Worm (Caenorhabditis elegans) whole organism, L1 larva: ENCODE measurements around the gene srh-270.

Experiments used
- C34B4.2 ChIP-seq: sonication (generic microtip); optimal IDR thresholded peaks from 2 replicates; lab custom pipeline; 2017; ENCODE audit warnings: mild to moderate bottlenecking, missing genetic modification characterization, missing compliant biosample characterization
- F16B12.6 ChIP-seq: fragments of 150-350 bp; optimal IDR thresholded peaks from 2 replicates; lab custom pipeline; 2014; ENCODE audit warnings: missing biosample characterization, missing genetic modification characterization
- Y116A8C.19 ChIP-seq: sonication (generic microtip); optimal IDR thresholded peaks from 2 replicates; lab custom pipeline; 2016; ENCODE audit warnings: missing compliant biosample characterization, missing genetic modification characterization, borderline replicate concordance
- ceh-63 ChIP-seq: fragments of 200-800 bp; sonication (Bioruptor generic); optimal IDR thresholded peaks from 2 replicates; lab custom pipeline; 2018; ENCODE audit warnings: mild to moderate bottlenecking, missing genetic modification characterization, missing compliant biosample characterization
- ceh-82 ChIP-seq, 3 experiments: fragments of 150-350 bp in 1 of 3; sonication (generic microtip) in 2 of 3; optimal IDR thresholded peaks; 2 replicates each; lab custom pipeline; 2014 to 2017; ENCODE audit warnings: missing biosample characterization in 3 of 3, missing genetic modification characterization in 3 of 3
- ceh-90 ChIP-seq: sonication (generic microtip); optimal IDR thresholded peaks from 2 replicates; lab custom pipeline; 2016; ENCODE audit warnings: missing genetic modification characterization, missing compliant biosample characterization
- ces-1 ChIP-seq: fragments of 150-350 bp; optimal IDR thresholded peaks from 2 replicates; lab custom pipeline; 2014; ENCODE audit warnings: missing biosample characterization, missing genetic modification reagents, missing genetic modification characterization
- dpl-1 ChIP-seq, 3 experiments: fragments of 150-350 bp in 2 of 3; sonication (generic microtip) in 1 of 3; optimal IDR thresholded peaks; 2 replicates each; lab custom pipeline; 2014 to 2017; ENCODE audit warnings: missing biosample characterization in 3 of 3, missing genetic modification characterization in 3 of 3, missing genetic modification reagents in 3 of 3
- dsc-1 ChIP-seq: sonication (generic microtip); optimal IDR thresholded peaks from 2 replicates; lab custom pipeline; 2016; ENCODE audit warnings: mild to moderate bottlenecking, missing genetic modification characterization, missing compliant biosample characterization
- efl-1 ChIP-seq, 4 experiments: fragments of 150-350 bp; optimal IDR thresholded peaks in 3 of 4; peaks in 1 of 4; 1 replicate in 1 of 4; 2 replicates in 3 of 4; lab custom pipeline; 2014; ENCODE audit warnings: missing biosample characterization in 2 of 4, missing genetic modification characterization in 2 of 4, missing genetic modification reagents in 2 of 4
- efl-3 ChIP-seq: fragments of 200-800 bp; sonication (Bioruptor generic); optimal IDR thresholded peaks from 2 replicates; lab custom pipeline; 2018; ENCODE audit warnings: mild to moderate bottlenecking, missing genetic modification characterization, missing compliant biosample characterization
- elt-2 ChIP-seq: sonication (generic microtip); optimal IDR thresholded peaks from 2 replicates; lab custom pipeline; 2016; ENCODE audit warnings: missing genetic modification characterization, mild to moderate bottlenecking, inconsistent platforms, missing compliant biosample characterization, missing genetic modification reagents
- ets-5 ChIP-seq: fragments of 200-800 bp; sonication (Bioruptor generic); IDR thresholded peaks from 2 replicates; pipeline ENCODE4 v1.3.6; 2022; ENCODE audit warnings: missing genetic modification characterization, missing compliant biosample characterization
- fkh-10 ChIP-seq: sonication (generic microtip); optimal IDR thresholded peaks from 2 replicates; lab custom pipeline; 2017; ENCODE audit warnings: missing biosample characterization, missing genetic modification reagents, missing genetic modification characterization
- fkh-4 ChIP-seq: sonication (generic microtip); optimal IDR thresholded peaks from 2 replicates; lab custom pipeline; 2016; ENCODE audit warnings: missing compliant biosample characterization, missing genetic modification characterization, borderline replicate concordance
- fos-1 ChIP-seq: fragments of 150-350 bp; optimal IDR thresholded peaks from 2 replicates; lab custom pipeline; 2014; ENCODE audit warnings: missing biosample characterization, missing genetic modification characterization
- grh-1 ChIP-seq: fragments of 200-800 bp; sonication (Bioruptor generic); IDR thresholded peaks from 2 replicates; pipeline ENCODE4 v1.3.6; 2022; ENCODE audit warnings: missing genetic modification reagents, missing genetic modification characterization, missing compliant biosample characterization
- hlh-4 ChIP-seq: sonication (generic microtip); optimal IDR thresholded peaks from 2 replicates; lab custom pipeline; 2016; ENCODE audit warnings: mild to moderate bottlenecking, missing genetic modification characterization, missing compliant biosample characterization
- hpl-2 ChIP-seq: fragments of 150-350 bp; optimal IDR thresholded peaks from 2 replicates; lab custom pipeline; 2014; ENCODE audit warnings: missing biosample characterization, missing genetic modification reagents, missing genetic modification characterization
- jun-1 ChIP-seq: fragments of 150-350 bp; optimal IDR thresholded peaks from 2 replicates; lab custom pipeline; 2014; ENCODE audit warnings: missing biosample characterization, missing genetic modification reagents, missing genetic modification characterization
- lin-35 ChIP-seq, 2 experiments: fragments of 150-350 bp; optimal IDR thresholded peaks; 2 replicates each; lab custom pipeline; 2014; ENCODE audit warnings: missing biosample characterization in 2 of 2, missing genetic modification characterization in 2 of 2, missing genetic modification reagents in 2 of 2
- lir-3 ChIP-seq: sonication (generic microtip); optimal IDR thresholded peaks from 2 replicates; lab custom pipeline; 2016; ENCODE audit warnings: mild to moderate bottlenecking, missing genetic modification characterization, moderate library complexity, missing compliant biosample characterization; ENCODE audit not compliant: poor library complexity
- mab-9 ChIP-seq: fragments of 200-800 bp; sonication (Bioruptor generic); IDR thresholded peaks from 2 replicates; pipeline ENCODE4 v1.3.6; 2022; ENCODE audit warnings: missing genetic modification reagents, missing genetic modification characterization, missing compliant biosample characterization
- nhr-12 ChIP-seq: sonication (generic microtip); optimal IDR thresholded peaks from 2 replicates; lab custom pipeline; 2017; ENCODE audit warnings: missing biosample characterization, missing genetic modification characterization
- nhr-237 ChIP-seq: fragments of 150-350 bp; optimal IDR thresholded peaks from 2 replicates; lab custom pipeline; 2014; ENCODE audit warnings: missing biosample characterization, missing genetic modification characterization
- nhr-47 ChIP-seq: sonication (generic microtip); optimal IDR thresholded peaks from 2 replicates; lab custom pipeline; 2016; ENCODE audit warnings: mild to moderate bottlenecking, missing genetic modification characterization, moderate library complexity, missing compliant biosample characterization
- nhr-71 ChIP-seq: sonication (generic microtip); optimal IDR thresholded peaks from 2 replicates; lab custom pipeline; 2016; ENCODE audit warnings: mild to moderate bottlenecking, missing genetic modification characterization, moderate library complexity, missing compliant biosample characterization
- nhr-76 ChIP-seq: sonication (generic microtip); optimal IDR thresholded peaks from 2 replicates; lab custom pipeline; 2017; ENCODE audit warnings: missing biosample characterization, missing genetic modification characterization
- nhr-77 ChIP-seq: fragments of 150-350 bp; optimal IDR thresholded peaks from 2 replicates; lab custom pipeline; 2014; ENCODE audit warnings: missing biosample characterization, missing genetic modification characterization
- nhr-85 ChIP-seq: sonication (generic microtip); peaks from one replicate; lab custom pipeline; 2016; ENCODE audit warnings: missing genetic modification characterization, inconsistent platforms, missing compliant biosample characterization
- pax-3 ChIP-seq: fragments of 200-800 bp; sonication (Bioruptor generic); optimal IDR thresholded peaks from 2 replicates; lab custom pipeline; 2018; ENCODE audit warnings: mild to moderate bottlenecking, missing genetic modification characterization, moderate library complexity, missing compliant biosample characterization
- pqm-1 ChIP-seq: sonication (generic microtip); optimal IDR thresholded peaks from 3 replicates; lab custom pipeline; 2017; ENCODE audit warnings: missing biosample characterization, missing genetic modification characterization
- snpc-4 ChIP-seq: fragments of 150-350 bp; optimal IDR thresholded peaks from 2 replicates; lab custom pipeline; 2014; ENCODE audit warnings: missing biosample characterization, missing genetic modification characterization
- snu-23 ChIP-seq: sonication (generic microtip); optimal IDR thresholded peaks from 2 replicates; lab custom pipeline; 2016; ENCODE audit warnings: missing genetic modification characterization, missing compliant biosample characterization
- sptf-1 ChIP-seq: fragments of 150-350 bp; optimal IDR thresholded peaks from 2 replicates; lab custom pipeline; 2014; ENCODE audit warnings: missing biosample characterization, missing genetic modification characterization
- tbx-2 ChIP-seq: sonication (generic microtip); optimal IDR thresholded peaks from 2 replicates; lab custom pipeline; 2016; ENCODE audit warnings: missing genetic modification characterization, missing compliant biosample characterization
- tlp-1 ChIP-seq: fragments of 150-350 bp; optimal IDR thresholded peaks from 2 replicates; lab custom pipeline; 2014; ENCODE audit warnings: missing biosample characterization, missing genetic modification characterization
- unc-130 ChIP-seq: fragments of 150-350 bp; optimal IDR thresholded peaks from 2 replicates; lab custom pipeline; 2017; ENCODE audit warnings: missing biosample characterization, missing genetic modification characterization, inconsistent platforms
- unc-30 ChIP-seq: sonication (generic microtip); optimal IDR thresholded peaks from 2 replicates; lab custom pipeline; 2017; ENCODE audit warnings: missing biosample characterization, missing genetic modification characterization
- unc-86 ChIP-seq: sonication (generic microtip); optimal IDR thresholded peaks from 2 replicates; lab custom pipeline; 2016; ENCODE audit warnings: missing genetic modification characterization, missing compliant biosample characterization
- unc-98 ChIP-seq: fragments of 200-800 bp; sonication (Bioruptor generic); IDR thresholded peaks from 2 replicates; pipeline ENCODE4 v1.3.6; 2022; ENCODE audit warnings: missing genetic modification characterization, missing compliant biosample characterization
- zag-1 ChIP-seq: fragments of 150-350 bp; optimal IDR thresholded peaks from 2 replicates; lab custom pipeline; 2014; ENCODE audit warnings: missing biosample characterization, missing genetic modification characterization

Gene srh-270

DNA sequence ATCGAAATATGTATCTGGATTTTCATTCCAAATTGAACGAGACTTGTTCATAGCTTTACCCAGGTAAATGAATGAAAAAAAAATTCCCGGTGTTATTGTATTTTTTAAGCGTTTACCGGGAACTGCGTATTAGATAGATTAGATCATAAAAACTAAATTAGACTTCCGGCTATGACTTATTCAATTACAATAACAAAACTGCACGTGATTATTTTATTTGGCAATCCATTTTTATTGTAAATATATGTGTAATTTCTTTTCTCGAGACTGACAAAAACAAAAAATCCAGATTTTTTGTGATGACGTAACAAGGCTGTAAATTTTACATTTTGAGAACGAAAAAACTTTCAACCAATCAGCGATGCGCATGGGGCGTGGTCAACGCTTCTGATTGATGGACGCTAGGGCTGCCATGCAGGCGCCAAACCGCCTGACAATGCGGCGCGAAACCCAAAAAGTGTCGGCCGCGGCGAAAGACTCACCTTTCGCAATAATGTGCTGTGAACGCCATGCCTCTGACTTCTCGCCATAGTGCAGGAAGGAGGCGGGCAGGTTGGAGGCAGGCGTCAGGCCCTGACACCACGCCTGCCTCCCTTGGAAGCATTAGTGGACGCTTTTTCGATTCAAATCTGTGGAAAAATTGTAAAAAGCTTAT is 39.7 kb downstream of the srh-270 start, which contains the start of gene srh-36:
Gene srh-36 (minus strand): TSS at position 51 of the 655 bp plus-strand sequence.
- TF ChIP-seq snpc-4 (tag; lab: Kevin White, UChicago) = peak; percentile 29
- TF ChIP-seq nhr-85 (tag; lab: Kevin White, UChicago) = no peak

DNA sequence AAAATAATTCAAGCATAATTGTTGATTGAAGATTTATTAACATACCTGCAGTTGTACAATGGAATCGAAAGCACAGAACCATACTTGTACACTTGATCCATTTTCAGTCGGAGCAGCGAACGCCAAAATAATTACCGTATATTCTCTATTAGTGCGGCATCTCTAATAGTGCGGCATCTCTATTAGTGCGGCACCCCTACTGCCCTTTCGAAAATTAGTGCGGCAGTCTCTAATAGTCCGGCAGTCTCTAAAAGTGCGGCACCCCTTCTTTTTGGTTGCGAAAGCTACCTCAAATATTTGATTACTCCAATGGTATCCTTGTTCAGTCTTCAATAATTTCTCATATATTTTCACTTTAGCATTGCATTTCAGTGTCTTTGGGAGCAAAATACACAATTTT is 43.3 kb downstream of the srh-270 start, which contains the start of gene srt-34:
Gene srt-34 (minus strand): TSS at position 101 of the 400 bp plus-strand sequence.
- TF ChIP-seq F16B12.6 (tag; lab: Kevin White, UChicago) (no peak), nhr-85 (tag; lab: Kevin White, UChicago) (peak; percentile 12)
- TF ChIP-seq, all 84 proteins: peak for 1

DNA sequence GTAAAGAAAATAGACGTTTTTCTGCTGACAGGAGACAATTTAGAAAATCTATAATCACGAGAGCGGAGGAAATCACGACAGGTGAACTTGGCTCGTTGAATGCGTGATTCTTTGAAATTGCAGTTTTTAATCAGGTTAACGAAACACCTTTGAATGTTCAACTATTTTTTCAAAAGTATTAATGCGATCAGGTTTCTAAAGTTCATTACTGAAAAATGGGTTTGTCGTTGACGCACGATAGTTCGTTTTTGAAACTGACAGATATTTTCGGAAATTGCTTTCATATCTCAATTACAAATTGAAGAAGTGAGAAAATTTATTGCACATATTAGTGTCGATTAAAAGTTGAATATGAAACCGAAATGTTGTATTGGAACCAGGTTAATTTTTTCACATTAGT is 45.4 kb downstream of the srh-270 start, which contains the start of gene F54E2.5:
Gene F54E2.5 (minus strand): TSS at position 101 of the 400 bp plus-strand sequence.
- no peak for TF ChIP-seq efl-3 (GFP tag; lab: Kevin White, UChicago)
- no peak for TF ChIP-seq efl-1 (optimal IDR thresholded peaks at IDR 0.05; lab: Kevin White, UChicago)
- peak in 1 of 2 experiments; percentile 2 for TF ChIP-seq efl-1 (GFP tag; optimal IDR thresholded peaks at IDR 0.05 in 1 of 2; lab: Kevin White, UChicago)
- peak; percentile 31 for TF ChIP-seq hlh-4

DNA sequence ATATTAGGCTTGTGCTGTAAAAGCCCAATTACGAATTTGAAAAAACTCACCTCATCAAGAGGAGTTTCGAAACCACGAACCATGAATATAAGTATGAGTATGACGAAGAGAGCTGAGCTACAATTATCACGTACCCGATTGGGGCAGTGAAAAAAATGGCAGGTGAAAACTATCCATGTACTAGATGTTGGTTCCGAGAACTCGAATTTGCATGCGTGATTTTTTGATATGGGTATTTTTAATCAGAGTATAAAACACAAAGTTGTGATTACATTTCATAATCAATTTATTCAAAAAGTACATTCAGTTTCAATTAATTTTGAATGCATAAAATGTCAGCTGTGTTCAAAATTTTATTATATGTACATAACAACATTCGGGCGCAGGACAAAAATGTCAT is 47.5 kb downstream of the srh-270 start, which contains the start of gene F54E2.9:
Gene F54E2.9 (minus strand): TSS at position 132 of the 400 bp plus-strand sequence.
- TF ChIP-seq nhr-71 (tag; lab: Kevin White, UChicago) = peak; percentile 23
- peak; percentile 82 for TF ChIP-seq hlh-4
- no peak for TF ChIP-seq jun-1
- no peak for TF ChIP-seq lir-3 (tag; lab: Kevin White, UChicago)
- no peak for TF ChIP-seq efl-1 (optimal IDR thresholded peaks at IDR 0.05; lab: Kevin White, UChicago)
- TF ChIP-seq efl-1 (GFP tag; optimal IDR thresholded peaks at IDR 0.05 in 1 of 2; lab: Kevin White, UChicago) = peak in 1 of 2 experiments; percentile 85

DNA sequence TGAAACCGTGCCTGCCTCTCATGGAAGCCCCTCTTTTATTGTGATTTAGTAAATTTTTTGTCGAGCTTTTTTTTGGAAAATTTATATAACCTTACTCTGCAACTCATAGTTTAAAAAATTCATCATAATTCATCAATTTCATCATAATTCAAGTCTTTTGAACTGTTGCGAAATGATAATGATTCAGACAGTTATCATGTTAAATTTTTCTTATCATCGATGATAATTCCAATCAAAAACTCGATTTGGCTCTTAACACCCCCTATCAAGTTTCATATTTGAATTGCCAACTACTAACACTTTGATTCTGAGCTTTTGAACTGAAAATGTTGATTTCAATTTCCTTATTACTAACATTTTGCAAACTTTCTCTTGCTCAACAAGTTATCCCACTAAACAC is 51.2 kb downstream of the srh-270 start, which contains the start of gene F54E2.1:
Gene F54E2.1 (plus strand): TSS at position 235 of the 400 bp plus-strand sequence.
- TF ChIP-seq nhr-77 (tag; lab: Kevin White, UChicago) = no peak
- TF ChIP-seq Y116A8C.19 = no peak
- no peak for TF ChIP-seq tbx-2 (tag; lab: Kevin White, UChicago)
- peak in 1 of 2 experiments; percentile 25 for TF ChIP-seq lin-35 (GFP tag; optimal IDR thresholded peaks at IDR 0.05; lab: Kevin White, UChicago)
- no peak for TF ChIP-seq hpl-2 (GFP tag; lab: Kevin White, UChicago)
- TF ChIP-seq pqm-1 (tag; lab: Kevin White, UChicago) = peak; percentile 97
- TF ChIP-seq unc-98 (GFP tag; lab: Robert Waterston, UW) = no peak
- peak; percentile 87 for TF ChIP-seq elt-2 (tag; lab: Kevin White, UChicago)
- TF ChIP-seq unc-130 = no peak
- no peak for TF ChIP-seq snu-23 (GFP tag; lab: Kevin White, UChicago)
- TF ChIP-seq jun-1 = no peak
- TF ChIP-seq sptf-1 (tag; lab: Kevin White, UChicago) = no peak
- TF ChIP-seq mab-9 (GFP tag; lab: Robert Waterston, UW) = no peak
- TF ChIP-seq pax-3 = no peak
- no peak for TF ChIP-seq ceh-90 (tag; lab: Kevin White, UChicago)
- no peak for TF ChIP-seq nhr-47
- no peak for TF ChIP-seq nhr-76 (tag; lab: Kevin White, UChicago)
- no peak for TF ChIP-seq efl-1 (optimal IDR thresholded peaks at IDR 0.05; lab: Kevin White, UChicago)
- TF ChIP-seq efl-1 (GFP tag; optimal IDR thresholded peaks at IDR 0.05 in 1 of 2; lab: Kevin White, UChicago) = no peak
- TF ChIP-seq nhr-237 (tag; lab: Kevin White, UChicago) = no peak
- no peak for TF ChIP-seq ets-5 (GFP tag; lab: Robert Waterston, UW)
- TF ChIP-seq tlp-1 = peak; percentile 79
- TF ChIP-seq unc-30 (tag; lab: Kevin White, UChicago) = no peak
- TF ChIP-seq unc-86 (tag; lab: Kevin White, UChicago) = no peak
- TF ChIP-seq fkh-10 = no peak
- TF ChIP-seq dsc-1 (tag; lab: Kevin White, UChicago) = no peak
- no peak for TF ChIP-seq nhr-71 (tag; lab: Kevin White, UChicago)
- no peak for TF ChIP-seq nhr-12
- no peak for TF ChIP-seq zag-1 (tag; lab: Kevin White, UChicago)
- no peak for TF ChIP-seq fos-1
- no peak for TF ChIP-seq grh-1 (GFP tag; lab: Robert Waterston, UW)
- no peak for TF ChIP-seq ces-1 (GFP tag; lab: Kevin White, UChicago)
- TF ChIP-seq ceh-82 (tag; optimal IDR thresholded peaks at IDR 0.05; lab: Kevin White, UChicago) = no peak
- no peak for TF ChIP-seq ceh-63 (GFP tag; lab: Kevin White, UChicago)
- TF ChIP-seq fkh-4 = no peak
- TF ChIP-seq dpl-1 (GFP tag; optimal IDR thresholded peaks at IDR 0.05; lab: Kevin White, UChicago) = no peak
- no peak for TF ChIP-seq C34B4.2 (tag; lab: Kevin White, UChicago)
